Fruit fly (Drosophila melanogaster): Measurements from ENCODE around the gene RpL3.

- TF ChIP-seq gl (tag; optimal IDR thresholded peaks at IDR 0.05), result no peak
- no peak for TF ChIP-seq CG10348 (GFP tag; IDR thresholded peaks at IDR 0.05)
- no peak for TF ChIP-seq CG9948 (tag; optimal IDR thresholded peaks at IDR 0.05)
- TF ChIP-seq D1 (tag; optimal IDR thresholded peaks at IDR 0.05), result peak; percentile 4
- peak; percentile 53 for TF ChIP-seq CG34367 (tag; optimal IDR thresholded peaks at IDR 0.05)
- peak; percentile 45 for TF ChIP-seq Pif1B (GFP tag; optimal IDR thresholded peaks at IDR 0.05)
- TF ChIP-seq Pif1A (GFP tag; optimal IDR thresholded peaks at IDR 0.05), result peak; percentile 64
Measured at dm6 chr3R:11269013-11269412, 47.3 kb downstream of the RpL3 start.

All from whole organism, pupa.